Worm (Caenorhabditis elegans): ENCODE results near the gene dyf-13.

- TF ChIP-seq nhr-84 (tag; optimal IDR thresholded peaks at IDR 0.05) (no peak), elt-2 (tag; optimal IDR thresholded peaks at IDR 0.05) (no peak), ces-1 (GFP tag; optimal IDR thresholded peaks at IDR 0.05) (no peak), snpc-4 (tag; optimal IDR thresholded peaks at IDR 0.05) (no peak), unc-130 (tag; optimal IDR thresholded peaks at IDR 0.05) (no peak), pag-3 (tag; optimal IDR thresholded peaks at IDR 0.05; ENCODE audit: borderline replicate concordance, insufficient read depth) (no peak), mdl-1 (tag; optimal IDR thresholded peaks at IDR 0.05) (no peak), nhr-12 (tag; optimal IDR thresholded peaks at IDR 0.05) (no peak), egl-27 (tag; optimal IDR thresholded peaks at IDR 0.05) (no peak), lin-13 (GFP tag; optimal IDR thresholded peaks at IDR 0.05) (no peak), aha-1 (tag; optimal IDR thresholded peaks at IDR 0.05) (no peak)
Observed at ce11 chrII:7204951-7205350, 33.8 kb upstream of the dyf-13 start, which contains the start of gene srd-58.

Data from whole organism, L1 larva.